Worm (Caenorhabditis elegans): ENCODE measurements around the gene C33F10.1.
"Not testable (repeated sequence)": the region's sequence is repeated elsewhere in the genome, so short reads cannot be mapped to it uniquely, and the experiment has no call there.

C33F10.1 gene

DNA sequence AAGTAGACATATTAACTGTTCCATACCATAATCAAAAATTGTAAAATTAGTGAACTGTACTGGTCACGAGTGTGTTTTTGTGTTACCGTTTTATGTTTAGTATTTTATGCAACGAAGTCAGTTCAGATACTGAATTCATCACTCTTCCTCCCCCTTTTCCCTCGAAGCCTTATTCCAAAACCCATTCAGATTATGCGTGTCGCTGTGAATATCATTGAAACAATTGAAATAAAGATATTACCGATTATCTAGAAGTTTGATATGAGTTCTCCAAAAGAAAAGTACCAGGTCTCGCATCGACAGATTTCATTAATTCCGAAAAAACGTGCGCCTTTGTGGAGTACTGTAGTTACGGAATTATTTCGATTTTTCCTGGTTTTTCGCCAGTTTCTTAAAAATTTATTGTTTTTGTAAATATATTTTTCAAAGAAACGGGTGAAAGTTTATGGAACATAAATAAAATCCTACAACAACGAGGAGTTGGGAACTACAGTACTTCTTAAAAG is 24.1 kb downstream of the C33F10.1 start:
- no peak for TF ChIP-seq ztf-23 (GFP tag; IDR thresholded peaks at IDR 0.05)
- no peak for TF ChIP-seq ztf-29 (GFP tag; IDR thresholded peaks at IDR 0.05)
- TF ChIP-seq klf-2 (GFP tag; conservative IDR thresholded peaks at IDR 0.05) = no peak
- TF ChIP-seq flt-1 (GFP tag; IDR thresholded peaks at IDR 0.05) = no peak
- no peak for TF ChIP-seq cog-1 (tag; optimal IDR thresholded peaks at IDR 0.05)
- TF ChIP-seq tab-1 (GFP tag; IDR thresholded peaks at IDR 0.05) = no peak
- TF ChIP-seq med-1 (GFP tag; optimal IDR thresholded peaks at IDR 0.05; ENCODE audit: insufficient read depth) = no peak

DNA sequence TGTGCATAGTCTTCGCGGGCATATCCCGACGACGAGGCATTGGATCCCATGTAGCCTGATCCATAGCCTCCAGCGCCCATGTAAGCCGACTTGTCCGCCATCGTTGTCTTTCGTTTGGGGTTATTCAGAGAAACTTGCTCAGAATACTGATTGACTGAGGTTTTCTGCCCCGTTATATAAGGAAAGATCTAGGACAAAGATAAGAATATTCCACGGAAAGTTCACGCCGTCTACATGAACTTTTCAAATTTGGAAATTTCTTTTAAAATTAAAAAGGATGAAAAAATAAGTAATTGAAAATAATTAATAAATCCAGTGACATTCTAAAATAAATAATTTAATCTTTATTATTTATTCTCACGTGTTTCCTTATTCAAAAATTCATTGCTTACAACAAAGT is 25.4 kb downstream of the C33F10.1 start, which contains the start of the genes nspd-5 and F11G11.4:
TSS of gene nspd-5 (minus strand) at position 101 of the 400 bp plus-strand sequence.
TSS of gene F11G11.4 (plus strand) at position 335 of the 400 bp plus-strand sequence.
- not testable (repeated sequence) for TF ChIP-seq ztf-23 (GFP tag; IDR thresholded peaks at IDR 0.05); ref-1 (GFP tag; conservative IDR thresholded peaks at IDR 0.05); ztf-29 (GFP tag; IDR thresholded peaks at IDR 0.05)

DNA sequence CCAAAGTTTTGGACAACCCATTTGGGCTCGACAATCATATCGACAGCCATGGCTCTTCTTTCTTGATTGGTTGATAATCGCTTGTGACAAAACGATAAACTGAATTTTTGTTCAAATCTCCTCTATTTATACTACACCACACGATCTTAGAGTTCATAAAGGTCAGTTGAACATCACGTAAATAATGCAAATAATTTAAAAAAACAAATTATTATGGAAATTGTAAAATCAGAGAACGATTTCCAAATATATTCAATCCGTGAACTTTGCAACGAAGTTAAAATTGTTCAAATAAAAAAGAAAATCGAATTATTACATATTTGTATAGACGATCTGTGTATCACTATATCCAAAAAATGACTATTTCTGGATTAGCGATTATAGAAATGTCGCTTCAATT is 28.5 kb downstream of the C33F10.1 start, which contains the start of the genes mpst-4 and F11G11.14:
TSS of gene mpst-4 (minus strand) at position 101 of the 400 bp plus-strand sequence.
TSS of gene F11G11.14 (plus strand) at position 325 of the 400 bp plus-strand sequence.
- TF ChIP-seq klf-2 (GFP tag; conservative IDR thresholded peaks at IDR 0.05) (no peak), tab-1 (GFP tag; IDR thresholded peaks at IDR 0.05) (no peak), cog-1 (tag; optimal IDR thresholded peaks at IDR 0.05) (no peak), ref-1 (GFP tag; conservative IDR thresholded peaks at IDR 0.05) (no peak), flt-1 (GFP tag; IDR thresholded peaks at IDR 0.05) (no peak)

DNA sequence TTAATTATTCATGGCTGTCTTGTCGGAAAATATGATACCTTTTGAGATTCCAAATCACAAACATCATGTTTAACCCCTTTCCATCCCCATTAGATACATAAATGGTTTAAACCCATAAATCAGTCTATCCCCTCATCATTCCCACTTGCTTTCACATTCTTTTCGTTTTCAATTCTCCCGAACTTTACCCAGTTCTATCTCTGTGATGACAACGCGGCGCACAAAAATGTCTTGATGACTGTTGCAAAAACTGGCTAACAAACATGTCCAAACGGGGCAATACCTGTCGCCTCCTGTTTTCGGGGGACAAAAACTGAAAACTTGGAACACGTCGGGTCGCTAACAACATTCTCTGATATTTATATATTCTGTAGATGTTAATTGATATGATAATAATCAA is 31.2 kb downstream of the C33F10.1 start:
- TF ChIP-seq ztf-29 (GFP tag; IDR thresholded peaks at IDR 0.05) (no peak), T22C8.4 (GFP tag; IDR thresholded peaks at IDR 0.05) (no peak), cog-1 (tag; optimal IDR thresholded peaks at IDR 0.05) (no peak), tab-1 (GFP tag; IDR thresholded peaks at IDR 0.05) (no peak), ref-1 (GFP tag; conservative IDR thresholded peaks at IDR 0.05) (no peak), ztf-23 (GFP tag; IDR thresholded peaks at IDR 0.05) (no peak), med-1 (GFP tag; optimal IDR thresholded peaks at IDR 0.05; ENCODE audit: insufficient read depth) (no peak), klf-2 (GFP tag; conservative IDR thresholded peaks at IDR 0.05) (no peak), flt-1 (GFP tag; IDR thresholded peaks at IDR 0.05) (no peak)

DNA sequence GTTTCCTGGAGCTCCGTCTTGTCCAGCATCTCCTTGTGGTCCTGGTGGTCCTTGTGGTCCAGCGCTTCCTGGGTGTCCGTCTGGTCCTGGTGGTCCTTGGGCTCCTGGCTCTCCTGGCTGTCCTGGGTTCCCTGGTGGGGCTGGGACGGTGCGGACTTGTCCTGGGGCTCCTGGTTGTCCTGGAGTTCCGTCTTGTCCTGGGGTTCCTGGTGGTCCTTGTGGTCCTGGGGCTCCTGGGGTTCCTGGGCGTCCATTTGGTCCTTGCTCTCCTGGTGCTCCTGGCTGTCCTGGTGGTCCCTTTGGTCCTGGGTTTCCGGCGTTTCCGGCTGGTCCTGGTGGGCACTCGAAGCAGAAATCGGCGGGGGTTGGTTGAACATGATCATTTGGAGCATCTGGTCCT is 32.0 kb downstream of the C33F10.1 start:
- 0 out of 2 replicates have a peak, but pooled peaks have one; percentile 13 for TF ChIP-seq flt-1 (GFP tag; IDR thresholded peaks at IDR 0.05)

ce11 chrII:4867476-4867875 is 32.7 kb downstream of the C33F10.1 start, which contains the start of gene col-17:
TSS of gene col-17 (minus strand) at chrII:4867576.
- TF ChIP-seq flt-1 (GFP tag; IDR thresholded peaks at IDR 0.05) = no peak
- TF ChIP-seq cog-1 (tag; optimal IDR thresholded peaks at IDR 0.05) = no peak
- no peak for TF ChIP-seq ztf-23 (GFP tag; IDR thresholded peaks at IDR 0.05)
- no peak for TF ChIP-seq ref-1 (GFP tag; conservative IDR thresholded peaks at IDR 0.05)
- TF ChIP-seq klf-2 (GFP tag; conservative IDR thresholded peaks at IDR 0.05) = no peak
- TF ChIP-seq tab-1 (GFP tag; IDR thresholded peaks at IDR 0.05) = no peak
- no peak for TF ChIP-seq T22C8.4 (GFP tag; IDR thresholded peaks at IDR 0.05)
- TF ChIP-seq ztf-29 (GFP tag; IDR thresholded peaks at IDR 0.05) = no peak
- no peak for TF ChIP-seq med-1 (GFP tag; optimal IDR thresholded peaks at IDR 0.05; ENCODE audit: insufficient read depth)

ce11 chrII:4869793-4870343 is 35.0 kb downstream of the C33F10.1 start:
- TF ChIP-seq ztf-23 (GFP tag; IDR thresholded peaks at IDR 0.05) = no peak

DNA sequence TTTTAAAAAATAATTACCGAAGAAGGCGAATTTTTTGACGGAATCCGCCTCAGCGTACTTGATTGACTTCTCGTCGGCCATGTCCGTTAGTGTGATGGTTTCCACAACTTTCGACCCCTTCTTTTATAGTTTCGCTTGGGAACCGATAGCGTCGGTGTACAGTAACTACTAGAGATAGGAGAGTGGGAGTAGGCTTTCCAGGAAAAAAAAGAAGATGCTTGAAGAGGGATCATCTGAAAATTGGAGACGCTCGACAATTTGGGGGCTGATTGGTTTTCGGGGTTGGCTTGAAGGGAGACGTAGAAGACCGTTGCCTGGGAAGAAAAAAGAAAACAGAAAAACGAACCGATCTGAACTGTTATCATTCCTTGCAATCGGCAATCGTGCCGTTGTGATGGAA is 35.9 kb downstream of the C33F10.1 start, which contains the start of gene col-20:
TSS of gene col-20 (minus strand) at position 101 of the 400 bp plus-strand sequence.
- TF ChIP-seq ztf-29 (GFP tag; IDR thresholded peaks at IDR 0.05) (no peak), flt-1 (GFP tag; IDR thresholded peaks at IDR 0.05) (no peak)

ce11 chrII:4871834-4872233 is 37.0 kb downstream of the C33F10.1 start:
- no peak for TF ChIP-seq ztf-29 (GFP tag; IDR thresholded peaks at IDR 0.05)
- no peak for TF ChIP-seq ztf-23 (GFP tag; IDR thresholded peaks at IDR 0.05)
- TF ChIP-seq flt-1 (GFP tag; IDR thresholded peaks at IDR 0.05) = no peak
- no peak for TF ChIP-seq klf-2 (GFP tag; conservative IDR thresholded peaks at IDR 0.05)
- TF ChIP-seq T22C8.4 (GFP tag; IDR thresholded peaks at IDR 0.05) = no peak
- TF ChIP-seq cog-1 (tag; optimal IDR thresholded peaks at IDR 0.05) = no peak
- TF ChIP-seq tab-1 (GFP tag; IDR thresholded peaks at IDR 0.05) = no peak
- no peak for TF ChIP-seq ref-1 (GFP tag; conservative IDR thresholded peaks at IDR 0.05)
- TF ChIP-seq med-1 (GFP tag; optimal IDR thresholded peaks at IDR 0.05; ENCODE audit: insufficient read depth) = no peak

DNA sequence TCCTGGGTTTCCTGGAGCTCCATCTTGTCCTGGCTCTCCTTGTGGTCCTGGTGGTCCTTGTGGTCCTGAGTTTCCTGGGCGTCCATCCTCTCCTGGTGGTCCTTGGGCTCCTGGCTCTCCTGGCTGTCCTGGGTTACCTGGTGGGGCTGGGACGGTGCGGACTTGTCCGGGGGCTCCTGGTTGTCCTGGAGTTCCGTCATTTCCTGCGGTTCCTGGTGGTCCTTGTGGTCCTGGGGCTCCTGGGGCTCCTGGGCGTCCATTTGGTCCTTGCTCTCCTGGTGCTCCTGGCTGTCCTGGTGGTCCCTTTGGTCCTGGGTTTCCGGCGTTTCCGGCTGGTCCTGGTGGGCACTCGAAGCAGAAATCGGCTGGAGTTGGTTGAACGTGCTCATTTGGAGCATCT is 37.5 kb downstream of the C33F10.1 start:
- TF ChIP-seq ref-1 (GFP tag; conservative IDR thresholded peaks at IDR 0.05) (0 out of 2 replicates have a peak, but pooled peaks have one; percentile 9), tab-1 (GFP tag; IDR thresholded peaks at IDR 0.05) (0 out of 2 replicates have a peak, but pooled peaks have one; percentile 60)

DNA sequence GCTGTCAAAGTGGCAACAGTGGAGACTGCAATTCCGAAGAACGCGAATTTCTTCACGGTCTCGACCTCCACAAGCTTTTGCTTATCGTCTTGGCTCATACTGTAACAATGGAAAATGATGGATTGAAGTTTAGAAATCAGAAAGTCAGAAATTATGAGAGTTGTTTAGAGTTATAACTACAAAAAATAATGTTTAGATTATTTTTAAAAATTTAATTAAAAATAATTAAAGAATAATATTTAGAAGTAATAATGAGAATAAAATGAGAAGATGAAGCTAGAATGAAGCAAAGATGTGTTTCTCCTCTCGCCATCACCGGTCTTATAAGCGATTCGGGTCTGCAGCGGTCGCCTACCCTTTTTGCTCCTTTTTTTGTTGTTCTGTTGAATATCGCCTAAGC is 38.2 kb downstream of the C33F10.1 start, which contains the start of gene col-73:
TSS of gene col-73 (minus strand) at position 101 of the 400 bp plus-strand sequence.
- no peak for TF ChIP-seq tab-1 (GFP tag; IDR thresholded peaks at IDR 0.05)
- TF ChIP-seq ztf-29 (GFP tag; IDR thresholded peaks at IDR 0.05) = no peak
- TF ChIP-seq T22C8.4 (GFP tag; IDR thresholded peaks at IDR 0.05) = no peak
- TF ChIP-seq med-1 (GFP tag; optimal IDR thresholded peaks at IDR 0.05; ENCODE audit: insufficient read depth) = no peak
- no peak for TF ChIP-seq cog-1 (tag; optimal IDR thresholded peaks at IDR 0.05)
- TF ChIP-seq klf-2 (GFP tag; conservative IDR thresholded peaks at IDR 0.05) = no peak
- TF ChIP-seq ref-1 (GFP tag; conservative IDR thresholded peaks at IDR 0.05) = no peak
- no peak for TF ChIP-seq flt-1 (GFP tag; IDR thresholded peaks at IDR 0.05)
- no peak for TF ChIP-seq ztf-23 (GFP tag; IDR thresholded peaks at IDR 0.05)

Measured in whole organism, midembryonic.